Worm (Caenorhabditis elegans) whole organism, mixed stage, embryonic: ENCODE results near the gene C14E2.5.

Experiments
- M03D4.4 ChIP-seq: sonication (generic microtip); optimal IDR thresholded peaks from 2 replicates; lab custom pipeline; 2017; ENCODE audit warnings: mild to moderate bottlenecking, missing genetic modification characterization, missing compliant biosample characterization
- bed-3 ChIP-seq: fragments of 200-800 bp; sonication (Bioruptor generic); optimal IDR thresholded peaks from 3 replicates; lab custom pipeline; 2018; ENCODE audit warnings: mild to moderate bottlenecking, missing genetic modification characterization, moderate library complexity, missing compliant biosample characterization
- blmp-1 ChIP-seq: fragments of 150-350 bp; optimal IDR thresholded peaks from 2 replicates; lab custom pipeline; 2014; ENCODE audit warnings: missing biosample characterization, missing genetic modification characterization
- ceh-39 ChIP-seq: fragments of 150-350 bp; optimal IDR thresholded peaks from 2 replicates; lab custom pipeline; 2014; ENCODE audit warnings: missing biosample characterization, missing genetic modification characterization
- ceh-43 ChIP-seq: fragments of 200-800 bp; sonication (Bioruptor generic); optimal IDR thresholded peaks from 2 replicates; lab custom pipeline; 2018; ENCODE audit warnings: mild to moderate bottlenecking, missing genetic modification characterization, moderate library complexity, missing compliant biosample characterization
- ceh-83 ChIP-seq: fragments of 200-800 bp; sonication (Bioruptor generic); optimal IDR thresholded peaks from 2 replicates; lab custom pipeline; 2018; ENCODE audit warnings: mild to moderate bottlenecking, missing genetic modification characterization, missing compliant biosample characterization
- ces-1 ChIP-seq: fragments of 150-350 bp; optimal IDR thresholded peaks from 2 replicates; lab custom pipeline; 2014; ENCODE audit warnings: missing biosample characterization, missing genetic modification reagents, missing genetic modification characterization
- cnd-1 ChIP-seq: fragments of 200-800 bp; sonication (Bioruptor generic); optimal IDR thresholded peaks from 2 replicates; lab custom pipeline; 2018; ENCODE audit warnings: mild to moderate bottlenecking, missing genetic modification characterization, missing compliant biosample characterization
- drap-1 ChIP-seq: fragments of 200-800 bp; sonication (Bioruptor generic); optimal IDR thresholded peaks from 3 replicates; lab custom pipeline; 2018; ENCODE audit warnings: mild to moderate bottlenecking, missing genetic modification characterization, missing compliant biosample characterization
- elt-1 ChIP-seq: sonication (generic microtip); optimal IDR thresholded peaks from 2 replicates; lab custom pipeline; 2017; ENCODE audit warnings: missing genetic modification characterization, mild to moderate bottlenecking, missing compliant biosample characterization, antibody characterized with exemption, moderate library complexity, borderline replicate concordance; ENCODE audit not compliant: insufficient read depth
- ham-2 ChIP-seq: fragments of 200-800 bp; sonication (Bioruptor generic); optimal IDR thresholded peaks from 2 replicates; lab custom pipeline; 2018; ENCODE audit warnings: mild to moderate bottlenecking, missing genetic modification characterization, missing compliant biosample characterization
- hlh-1 ChIP-seq: fragments of 150-350 bp; optimal IDR thresholded peaks from 2 replicates; lab custom pipeline; 2014; ENCODE audit warnings: missing biosample characterization, missing genetic modification reagents, missing genetic modification characterization
- lin-13 ChIP-seq: fragments of 150-350 bp; optimal IDR thresholded peaks from 2 replicates; lab custom pipeline; 2014; ENCODE audit warnings: missing biosample characterization, missing genetic modification characterization
- lin-32 ChIP-seq: fragments of 200-800 bp; sonication (Bioruptor generic); optimal IDR thresholded peaks from 2 replicates; lab custom pipeline; 2018; ENCODE audit warnings: mild to moderate bottlenecking, missing genetic modification characterization, missing compliant biosample characterization
- mab-5 ChIP-seq: fragments of 150-350 bp; optimal IDR thresholded peaks from 2 replicates; lab custom pipeline; 2014; ENCODE audit warnings: missing biosample characterization, missing genetic modification characterization
- mep-1 ChIP-seq: fragments of 150-350 bp; optimal IDR thresholded peaks from 2 replicates; lab custom pipeline; 2017; ENCODE audit warnings: missing biosample characterization, missing genetic modification reagents, missing genetic modification characterization, inconsistent platforms
- mls-2 ChIP-seq: sonication (generic microtip); optimal IDR thresholded peaks from 2 replicates; lab custom pipeline; 2016; ENCODE audit warnings: mild to moderate bottlenecking, missing genetic modification characterization, moderate library complexity, missing compliant biosample characterization
- nhr-12 ChIP-seq: fragments of 150-350 bp; optimal IDR thresholded peaks from 2 replicates; lab custom pipeline; 2014; ENCODE audit warnings: missing biosample characterization, missing genetic modification characterization
- nhr-2 ChIP-seq: fragments of 150-350 bp; optimal IDR thresholded peaks from 2 replicates; lab custom pipeline; 2014; ENCODE audit warnings: missing biosample characterization, missing genetic modification characterization
- nhr-237 ChIP-seq: fragments of 150-350 bp; optimal IDR thresholded peaks from 2 replicates; lab custom pipeline; 2014; ENCODE audit warnings: missing biosample characterization, missing genetic modification characterization
- nhr-28 ChIP-seq: fragments of 150-350 bp; optimal IDR thresholded peaks from 2 replicates; lab custom pipeline; 2014; ENCODE audit warnings: missing biosample characterization, missing genetic modification characterization
- nhr-76 ChIP-seq: sonication (generic microtip); optimal IDR thresholded peaks from 2 replicates; lab custom pipeline; 2017; ENCODE audit warnings: missing biosample characterization, missing genetic modification characterization
- pha-4 ChIP-seq: fragments of 150-350 bp; optimal IDR thresholded peaks from 2 replicates; lab custom pipeline; 2018; ENCODE audit warnings: missing biosample characterization, missing genetic modification reagents, missing genetic modification characterization
- sem-2 ChIP-seq: fragments of 200-800 bp; sonication (Bioruptor generic); optimal IDR thresholded peaks from 2 replicates; lab custom pipeline; 2018; ENCODE audit warnings: mild to moderate bottlenecking, missing genetic modification characterization, missing compliant biosample characterization
- snpc-4 ChIP-seq: fragments of 150-350 bp; optimal IDR thresholded peaks from 2 replicates; lab custom pipeline; 2014; ENCODE audit warnings: missing biosample characterization, missing genetic modification characterization
- sptf-1 ChIP-seq: sonication (generic microtip); optimal IDR thresholded peaks from 2 replicates; lab custom pipeline; 2017; ENCODE audit warnings: mild to moderate bottlenecking, missing genetic modification characterization, moderate library complexity, missing compliant biosample characterization
- tbx-8 ChIP-seq: fragments of 200-800 bp; sonication (Bioruptor generic); optimal IDR thresholded peaks from 2 replicates; lab custom pipeline; 2018; ENCODE audit warnings: mild to moderate bottlenecking, missing genetic modification characterization, moderate library complexity, missing compliant biosample characterization
- unc-120 ChIP-seq: sonication (generic microtip); optimal IDR thresholded peaks from 2 replicates; lab custom pipeline; 2017; ENCODE audit warnings: missing genetic modification characterization, missing compliant biosample characterization; ENCODE audit not compliant: poor library complexity, severe bottlenecking
- unc-39 ChIP-seq: fragments of 150-350 bp; optimal IDR thresholded peaks from 2 replicates; lab custom pipeline; 2014; ENCODE audit warnings: missing biosample characterization, missing genetic modification characterization
- unc-62 ChIP-seq: fragments of 150-350 bp; optimal IDR thresholded peaks from 2 replicates; lab custom pipeline; 2014; ENCODE audit warnings: missing biosample characterization, missing genetic modification reagents, missing genetic modification characterization
- zip-8 ChIP-seq: fragments of 150-350 bp; optimal IDR thresholded peaks from 2 replicates; lab custom pipeline; 2014; ENCODE audit warnings: missing biosample characterization, missing genetic modification characterization
- ztf-11 ChIP-seq: fragments of 150-350 bp; optimal IDR thresholded peaks from 2 replicates; lab custom pipeline; 2014; ENCODE audit warnings: missing biosample characterization, missing genetic modification characterization

C14E2.5 gene

ce11 chrX:1798543-1798942 lies 26.6 kb downstream of the C14E2.5 start:
- no peak for TF ChIP-seq blmp-1
- TF ChIP-seq lin-13 (tag; lab: Kevin White, UChicago), result no peak
- no peak for TF ChIP-seq sem-2 (GFP tag; lab: Kevin White, UChicago)
- no peak for TF ChIP-seq drap-1 (GFP tag; lab: Kevin White, UChicago)
- TF ChIP-seq nhr-76, result no peak
- TF ChIP-seq cnd-1 (tag; lab: Kevin White, UChicago), result no peak

ce11 chrX:1796067-1796466 lies 29.1 kb downstream of the C14E2.5 start:
- TF ChIP-seq nhr-237 (no peak), mls-2 (tag; lab: Kevin White, UChicago) (no peak), mab-5 (no peak), nhr-2 (tag; lab: Kevin White, UChicago) (no peak), ham-2 (GFP tag; lab: Kevin White, UChicago) (no peak), lin-32 (GFP tag; lab: Kevin White, UChicago) (no peak), snpc-4 (tag; lab: Kevin White, UChicago) (no peak), elt-1 (no peak), ceh-83 (GFP tag; lab: Kevin White, UChicago) (no peak), nhr-76 (no peak), lin-13 (tag; lab: Kevin White, UChicago) (no peak), ces-1 (no peak), ceh-39 (tag; lab: Kevin White, UChicago) (no peak), ztf-11 (tag; lab: Kevin White, UChicago) (no peak), nhr-12 (no peak), zip-8 (tag; lab: Kevin White, UChicago) (no peak), mep-1 (no peak), pha-4 (tag; lab: Kevin White, UChicago) (no peak), drap-1 (GFP tag; lab: Kevin White, UChicago) (no peak)

ce11 chrX:1791095-1791494 lies 34.0 kb downstream of the C14E2.5 start:
- no peak for TF ChIP-seq blmp-1
- TF ChIP-seq elt-1, result no peak
- no peak for TF ChIP-seq drap-1 (GFP tag; lab: Kevin White, UChicago)
- no peak for TF ChIP-seq hlh-1 (tag; lab: Kevin White, UChicago)
- TF ChIP-seq M03D4.4 (tag; lab: Kevin White, UChicago), result no peak

ce11 chrX:1786607-1787006 lies 38.5 kb downstream of the C14E2.5 start, which contains the start of gene arg-1:
TSS of gene arg-1 (plus strand) at chrX:1786907.
- TF ChIP-seq unc-120 (no peak), tbx-8 (GFP tag; lab: Kevin White, UChicago) (no peak), unc-62 (GFP tag; lab: Kevin White, UChicago) (no peak), nhr-76 (no peak), unc-39 (no peak), ces-1 (no peak), cnd-1 (tag; lab: Kevin White, UChicago) (no peak), sem-2 (GFP tag; lab: Kevin White, UChicago) (no peak), elt-1 (no peak), zip-8 (tag; lab: Kevin White, UChicago) (no peak), lin-13 (tag; lab: Kevin White, UChicago) (no peak), snpc-4 (tag; lab: Kevin White, UChicago) (no peak), bed-3 (GFP tag; lab: Kevin White, UChicago) (no peak), drap-1 (GFP tag; lab: Kevin White, UChicago) (no peak), mls-2 (tag; lab: Kevin White, UChicago) (no peak), ztf-11 (tag; lab: Kevin White, UChicago) (no peak), M03D4.4 (tag; lab: Kevin White, UChicago) (no peak)

ce11 chrX:1785692-1786091 lies 39.4 kb downstream of the C14E2.5 start:
- TF ChIP-seq sptf-1 (tag; lab: Kevin White, UChicago) (no peak), zip-8 (tag; lab: Kevin White, UChicago) (no peak), unc-39 (no peak), ham-2 (GFP tag; lab: Kevin White, UChicago) (no peak), ztf-11 (tag; lab: Kevin White, UChicago) (no peak), mep-1 (no peak), hlh-1 (tag; lab: Kevin White, UChicago) (no peak), nhr-28 (no peak), nhr-76 (no peak), nhr-237 (no peak), mab-5 (no peak), sem-2 (GFP tag; lab: Kevin White, UChicago) (no peak), ceh-43 (no peak), mls-2 (tag; lab: Kevin White, UChicago) (no peak), pha-4 (tag; lab: Kevin White, UChicago) (no peak)
